Fruit fly (Drosophila melanogaster) S2 (cell line): ENCODE measurements around the gene CG4467.

ENCODE experiments used
- CG8478 ChIP-seq: fragments of >200 bp; optimal IDR thresholded peaks from 2 replicates; lab custom pipeline; 2018
- CTCF ChIP-seq, 2 experiments: fragments of >200 bp; optimal IDR thresholded peaks; 2 replicates each; lab custom pipeline; 2018

DNA sequence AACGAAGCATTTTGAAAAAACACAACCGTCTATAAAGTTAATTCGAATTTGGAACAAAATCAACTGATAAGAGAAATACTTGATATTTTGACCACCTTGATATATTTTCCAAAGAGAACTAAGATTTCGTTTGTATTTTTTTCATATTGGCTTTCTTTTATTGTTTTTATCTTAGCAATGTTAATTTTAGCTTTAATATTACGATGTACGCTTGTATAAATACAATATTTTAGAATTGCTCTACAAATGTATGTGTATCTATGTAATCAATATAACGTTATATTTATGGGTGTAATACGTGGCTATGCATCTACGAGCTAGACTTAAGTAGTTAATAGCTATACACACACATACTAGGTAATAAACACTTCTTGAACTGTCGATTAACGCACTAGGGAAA, 41.4 kb upstream of the CG4467 start, which contains the start of gene bb8:
- TF ChIP-seq CTCF (optimal IDR thresholded peaks at IDR 0.05; lab: Kevin White, UChicago) (no peak), CG8478 (lab: Kevin White, UChicago) (no peak)
